Worm (Caenorhabditis elegans) whole organism, midembryonic: ENCODE results near the gene ssp-35.

Experiments used
- T22C8.4 ChIP-seq: fragments of 200-800 bp; sonication (Bioruptor generic); IDR thresholded peaks from 2 replicates; pipeline ENCODE4 v1.3.6; 2022; ENCODE audit warnings: missing genetic modification characterization, missing compliant biosample characterization
- klf-2 ChIP-seq: fragments of 200-800 bp; sonication (Bioruptor generic); conservative IDR thresholded peaks from 2 replicates; pipeline ENCODE4 v1.3.6; 2022; ENCODE audit warnings: missing genetic modification reagents, missing genetic modification characterization, missing compliant biosample characterization
- med-1 ChIP-seq: sonication (generic microtip); optimal IDR thresholded peaks from 2 replicates; lab custom pipeline; 2017; ENCODE audit warnings: missing genetic modification characterization, mild to moderate bottlenecking, missing compliant biosample characterization, antibody characterized with exemption, missing genetic modification reagents; ENCODE audit not compliant: insufficient read depth
- ref-1 ChIP-seq: fragments of 200-800 bp; sonication (Bioruptor generic); conservative IDR thresholded peaks from 2 replicates; pipeline ENCODE4 v1.3.6; 2022; ENCODE audit warnings: missing genetic modification reagents, missing genetic modification characterization, missing compliant biosample characterization
- ztf-23 ChIP-seq: fragments of 200-800 bp; sonication (Bioruptor generic); IDR thresholded peaks from 2 replicates; pipeline ENCODE4 v1.3.6; 2022; ENCODE audit warnings: missing genetic modification reagents, missing genetic modification characterization, missing compliant biosample characterization
- ztf-29 ChIP-seq: fragments of 200-800 bp; sonication (Bioruptor generic); IDR thresholded peaks from 2 replicates; pipeline ENCODE4 v1.3.6; 2022; ENCODE audit warnings: missing genetic modification reagents, missing genetic modification characterization, missing compliant biosample characterization

DNA sequence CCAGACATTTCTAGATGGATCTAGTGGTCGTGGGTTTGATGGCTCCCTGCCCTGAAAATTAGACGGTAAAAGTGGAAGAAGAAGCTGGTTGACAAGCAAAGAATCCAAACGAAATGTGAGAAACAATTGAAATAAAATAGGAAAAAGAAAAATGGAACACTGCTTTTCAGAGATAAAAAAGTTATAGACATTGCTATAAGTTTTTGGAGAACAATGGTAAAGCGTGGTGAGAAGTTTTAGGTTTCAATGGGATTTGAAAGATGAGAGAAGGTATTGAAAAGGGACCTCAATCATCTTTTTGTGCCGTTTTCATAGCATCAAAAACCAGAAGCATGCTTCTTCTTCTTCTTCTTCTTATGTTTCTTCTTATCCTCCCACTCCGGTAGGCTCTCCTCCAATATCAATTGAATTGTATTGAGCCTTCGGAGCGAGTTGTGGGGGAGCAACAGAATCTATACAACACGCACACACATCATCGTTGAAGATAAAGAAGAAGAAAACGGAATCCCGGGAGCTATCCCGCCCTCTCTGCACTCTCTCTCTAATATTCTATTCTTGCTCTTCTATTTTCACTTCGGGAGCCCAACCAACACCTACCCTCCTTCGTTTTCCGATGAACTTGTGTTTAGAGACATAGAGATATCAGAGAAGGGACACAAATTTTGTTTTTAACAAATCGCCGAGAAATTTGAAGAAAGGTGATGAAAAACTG, 29.2 kb downstream of the ssp-35 start, which contains the start of gene myo-3:
- no peak for TF ChIP-seq med-1 (GFP tag; lab: Kevin White, UChicago)
- TF ChIP-seq ztf-29 (GFP tag; lab: Robert Waterston, UW): no peak
- no peak for TF ChIP-seq ztf-23
- no peak for TF ChIP-seq T22C8.4 (GFP tag; lab: Robert Waterston, UW)
- no peak for TF ChIP-seq ref-1 (GFP tag; lab: Robert Waterston, UW)
- no peak for TF ChIP-seq klf-2
